Fruit fly (Drosophila melanogaster): ENCODE data around the gene ntc.

The ntc gene

DNA sequence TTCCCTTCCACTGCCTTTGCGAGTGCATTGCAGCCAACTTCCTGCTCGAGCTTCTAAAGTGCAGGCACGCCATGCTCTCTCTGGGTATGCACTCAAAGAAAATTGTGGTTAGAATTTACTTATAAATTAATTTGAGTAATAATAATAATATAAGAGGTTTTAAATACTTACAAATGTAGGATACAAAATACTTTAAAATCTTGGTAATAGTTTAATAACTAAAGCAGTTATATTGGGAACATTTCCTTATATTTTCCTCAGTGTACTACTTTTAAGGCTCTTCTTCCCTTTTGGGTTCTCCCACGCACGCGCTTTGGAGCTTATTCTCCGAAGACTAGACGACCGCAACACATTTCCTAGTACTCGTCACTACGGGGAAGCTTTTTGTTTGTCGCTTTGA is 20.3 kb upstream of the ntc start (continued):
- TF ChIP-seq CG7357 (GFP tag; IDR thresholded peaks at IDR 0.05) (peak; percentile 59; the same call in 2 of the 3 replicates), CG6791 (GFP tag; IDR thresholded peaks at IDR 0.05; ENCODE audit: partially characterized antibody) (no peak), TFAM (GFP tag; optimal IDR thresholded peaks at IDR 0.05) (no peak), Adf1 (GFP tag; IDR thresholded peaks at IDR 0.05) (peak; percentile 48; the same call in 1 of the 2 replicates), crc (GFP tag; optimal IDR thresholded peaks at IDR 0.05) (no peak), CG3995 (GFP tag; optimal IDR thresholded peaks at IDR 0.05) (no peak), mld (GFP tag; IDR thresholded peaks at IDR 0.05; ENCODE audit: partially characterized antibody) (no peak), her (GFP tag; optimal IDR thresholded peaks at IDR 0.05) (no peak), Xrp1 (GFP tag; IDR thresholded peaks at IDR 0.05) (peak; percentile 86), Oli (tag; optimal IDR thresholded peaks at IDR 0.05) (peak; percentile 82), Ets65A (GFP tag) (peak; percentile 7), Dad (GFP tag; optimal IDR thresholded peaks at IDR 0.05) (no peak), CkIIα-i1 (GFP tag; IDR thresholded peaks at IDR 0.05) (no peak), CG4730 (GFP tag; IDR thresholded peaks at IDR 0.05) (peak; percentile 63), Dip3 (GFP tag; optimal IDR thresholded peaks at IDR 0.05) (no peak), CG1233 (GFP tag; optimal IDR thresholded peaks at IDR 0.05) (peak; percentile 17), CG13123 (GFP tag; optimal IDR thresholded peaks at IDR 0.05) (no peak), corto (GFP tag; optimal IDR thresholded peaks at IDR 0.05) (no peak), gt (GFP tag; IDR thresholded peaks at IDR 0.05) (no peak), CG12155 (GFP tag; optimal IDR thresholded peaks at IDR 0.05) (peak; percentile 64), BtbVII (GFP tag; optimal IDR thresholded peaks at IDR 0.05) (peak; percentile 76), CG11093 (GFP tag; IDR thresholded peaks at IDR 0.05) (0 out of 3 replicates have a peak, but pooled peaks have one; percentile 9), ash1 (GFP tag; optimal IDR thresholded peaks at IDR 0.05) (no peak), prd (optimal IDR thresholded peaks at IDR 0.05) (no peak), prd (GFP tag; IDR thresholded peaks at IDR 0.05) (peak; percentile 67; the same call in 2 of the 3 replicates), CTCF (GFP tag; optimal IDR thresholded peaks at IDR 0.05) (no peak), CG9797 (GFP tag; optimal IDR thresholded peaks at IDR 0.05) (no peak), Nf-YB (GFP tag; optimal IDR thresholded peaks at IDR 0.05) (peak; percentile 62), CG14441 (GFP tag; IDR thresholded peaks at IDR 0.05) (peak; percentile 70), Hey (tag; optimal IDR thresholded peaks at IDR 0.05) (no peak), CG30403 (GFP tag; optimal IDR thresholded peaks at IDR 0.05) (peak; percentile 76), CG15514 (GFP tag; optimal IDR thresholded peaks at IDR 0.05) (peak; percentile 78), CG7839 (tag; optimal IDR thresholded peaks at IDR 0.05) (peak; percentile 83), Hmx (GFP tag; optimal IDR thresholded peaks at IDR 0.05) (no peak), ab (GFP tag; optimal IDR thresholded peaks at IDR 0.05) (no peak), gsb-n (tag; optimal IDR thresholded peaks at IDR 0.05) (peak; percentile 78), Myb (GFP tag; optimal IDR thresholded peaks at IDR 0.05) (no peak), yki (optimal IDR thresholded peaks at IDR 0.05) (no peak), CG11247 (GFP tag; IDR thresholded peaks at IDR 0.05) (peak; percentile 75; the same call in 1 of the 2 replicates), CG15269 (tag; optimal IDR thresholded peaks at IDR 0.05) (peak; percentile 92), NfI (GFP tag; optimal IDR thresholded peaks at IDR 0.05) (no peak), Ada2b (GFP tag; IDR thresholded peaks at IDR 0.05) (peak; percentile 82), CG16813 (GFP tag; IDR thresholded peaks at IDR 0.05; ENCODE audit: partially characterized antibody) (no peak), kah (GFP tag; optimal IDR thresholded peaks at IDR 0.05) (peak; percentile 55), lilli (GFP tag; optimal IDR thresholded peaks at IDR 0.05) (peak; percentile 63), MBD-R2 (GFP tag; IDR thresholded peaks at IDR 0.05) (peak; percentile 55; the same call in 1 of the 2 replicates), CG31441 (GFP tag; IDR thresholded peaks at IDR 0.05) (peak; percentile 86), amos (GFP tag; IDR thresholded peaks at IDR 0.05; ENCODE audit: partially characterized antibody) (no peak), Lim3 (GFP tag; IDR thresholded peaks at IDR 0.05) (no peak), CG5953 (GFP tag; IDR thresholded peaks at IDR 0.05) (peak; percentile 73), CG13287 (GFP tag; IDR thresholded peaks at IDR 0.05; ENCODE audit: partially characterized antibody) (no peak), CG12744 (GFP tag; optimal IDR thresholded peaks at IDR 0.05) (no peak), Rx (GFP tag; IDR thresholded peaks at IDR 0.05) (no peak)
